Worm (Caenorhabditis elegans) whole organism, L4 larva: ENCODE results near the gene lido-18.

Experiments used
- D1046.2 ChIP-seq: fragments of 200-800 bp; sonication (Bioruptor generic); IDR thresholded peaks from 2 replicates; pipeline ENCODE4 v1.3.6; 2022; ENCODE audit warnings: missing genetic modification characterization, missing compliant biosample characterization
- F44E2.7 ChIP-seq: fragments of 200-800 bp; sonication (Bioruptor generic); IDR thresholded peaks from 2 replicates; pipeline ENCODE4 v2.1.2; 2022; ENCODE audit warnings: missing genetic modification characterization, missing compliant biosample characterization
- Y105C5A.15 ChIP-seq: fragments of 200-800 bp; sonication (Bioruptor generic); IDR thresholded peaks from 2 replicates; pipeline ENCODE4 v1.3.6; 2022; ENCODE audit warnings: missing genetic modification characterization, missing compliant biosample characterization
- ZK337.2 ChIP-seq: fragments of 200-800 bp; sonication (Bioruptor generic); IDR thresholded peaks from 2 replicates; pipeline ENCODE4 v1.3.6; 2022; ENCODE audit warnings: missing genetic modification reagents, missing genetic modification characterization, missing compliant biosample characterization
- aha-1 ChIP-seq: fragments of 150-350 bp; peaks from one replicate; lab custom pipeline; 2014; ENCODE audit warnings: missing biosample characterization, missing genetic modification characterization
- aly-2 ChIP-seq: sonication (generic microtip); optimal IDR thresholded peaks from 2 replicates; lab custom pipeline; 2018; ENCODE audit warnings: missing biosample characterization, missing genetic modification characterization
- ama-1 ChIP-seq: fragments of 150-350 bp; optimal IDR thresholded peaks from 2 replicates; lab custom pipeline; 2014; ENCODE audit warnings: inconsistent platforms, mixed read lengths
- attf-4 ChIP-seq: sonication (generic microtip); optimal IDR thresholded peaks from 3 replicates; lab custom pipeline; 2017; ENCODE audit warnings: missing biosample characterization, missing genetic modification characterization
- ceh-32 ChIP-seq: sonication (generic microtip); optimal IDR thresholded peaks from 2 replicates; lab custom pipeline; 2016; ENCODE audit warnings: mild to moderate bottlenecking, missing genetic modification characterization, missing compliant biosample characterization; ENCODE audit not compliant: poor library complexity
- ceh-44 ChIP-seq: fragments of 200-800 bp; sonication (Bioruptor generic); IDR thresholded peaks from 2 replicates; pipeline ENCODE4 v1.3.6; 2022; ENCODE audit warnings: missing genetic modification reagents, missing genetic modification characterization, missing compliant biosample characterization
- ces-1 ChIP-seq: fragments of 150-350 bp; sonication (generic microtip); optimal IDR thresholded peaks from 4 replicates; lab custom pipeline; 2014; ENCODE audit warnings: missing biosample characterization, missing genetic modification reagents, missing genetic modification characterization
- cey-2 ChIP-seq: sonication (generic microtip); optimal IDR thresholded peaks from 3 replicates; lab custom pipeline; 2017; ENCODE audit warnings: missing genetic modification characterization, mild to moderate bottlenecking, missing compliant biosample characterization, antibody characterized with exemption, borderline replicate concordance; ENCODE audit not compliant: insufficient read depth
- ctbp-1 ChIP-seq: fragments of 200-800 bp; sonication (Bioruptor generic); IDR thresholded peaks from 2 replicates; pipeline ENCODE4 v1.3.6; 2022; ENCODE audit warnings: missing genetic modification reagents, missing genetic modification characterization, missing compliant biosample characterization
- daf-12 ChIP-seq: fragments of 150-350 bp; optimal IDR thresholded peaks from 2 replicates; lab custom pipeline; 2014; ENCODE audit warnings: missing biosample characterization, missing genetic modification reagents, missing genetic modification characterization
- daf-16 ChIP-seq, 3 experiments: sonication (generic microtip); optimal IDR thresholded peaks; 2 replicates each; lab custom pipeline; 2016 to 2017; ENCODE audit warnings: missing genetic modification characterization in 3 of 3, missing genetic modification reagents in 3 of 3, mild to moderate bottlenecking in 2 of 3, missing compliant biosample characterization in 2 of 3, missing biosample characterization in 1 of 3, moderate library complexity in 1 of 3
- daf-8 ChIP-seq: fragments of 200-800 bp; sonication (Bioruptor generic); IDR thresholded peaks from 2 replicates; pipeline ENCODE4 v1.3.6; 2022; ENCODE audit warnings: missing genetic modification characterization, missing compliant biosample characterization
- dpl-1 ChIP-seq: fragments of 150-350 bp; optimal IDR thresholded peaks from 2 replicates; lab custom pipeline; 2014; ENCODE audit warnings: missing biosample characterization, missing genetic modification reagents, missing genetic modification characterization
- fkh-10 ChIP-seq: fragments of 150-350 bp; optimal IDR thresholded peaks from 2 replicates; lab custom pipeline; 2014; ENCODE audit warnings: missing biosample characterization, missing genetic modification reagents, missing genetic modification characterization
- fos-1 ChIP-seq: fragments of 150-350 bp; optimal IDR thresholded peaks from 2 replicates; lab custom pipeline; 2014; ENCODE audit warnings: missing biosample characterization, missing genetic modification characterization
- hif-1 ChIP-seq, 2 experiments: sonication (generic microtip); optimal IDR thresholded peaks; 2 replicates each; lab custom pipeline; 2016 to 2017; ENCODE audit warnings: missing compliant biosample characterization in 2 of 2, missing genetic modification characterization in 2 of 2, missing genetic modification reagents in 2 of 2, missing genotype in 2 of 2, mild to moderate bottlenecking in 1 of 2
- hlh-30 ChIP-seq: sonication (generic microtip); optimal IDR thresholded peaks from 2 replicates; lab custom pipeline; 2017; ENCODE audit warnings: antibody characterized with exemption, mild to moderate bottlenecking, missing genetic modification characterization, missing compliant biosample characterization; ENCODE audit not compliant: insufficient read depth
- hmg-1.1 ChIP-seq: fragments of 200-800 bp; sonication (Bioruptor generic); IDR thresholded peaks from 2 replicates; pipeline ENCODE4 v1.3.6; 2022; ENCODE audit warnings: missing genetic modification reagents, missing genetic modification characterization, missing compliant biosample characterization
- jun-1 ChIP-seq: fragments of 150-350 bp; optimal IDR thresholded peaks from 2 replicates; lab custom pipeline; 2014; ENCODE audit warnings: missing biosample characterization, missing genetic modification reagents, missing genetic modification characterization
- lin-1 ChIP-seq: fragments of 200-800 bp; sonication (Bioruptor generic); IDR thresholded peaks from 2 replicates; pipeline ENCODE4 v1.3.6; 2022; ENCODE audit warnings: missing genetic modification reagents, missing genetic modification characterization, missing compliant biosample characterization
- lin-39 ChIP-seq: fragments of 150-350 bp; optimal IDR thresholded peaks from 2 replicates; lab custom pipeline; 2014; ENCODE audit warnings: missing biosample characterization, missing genetic modification reagents, missing genetic modification characterization
- lsy-2 ChIP-seq, 2 experiments: fragments of 150-350 bp in 1 of 2; sonication (generic microtip) in 1 of 2; optimal IDR thresholded peaks; 2 replicates each; lab custom pipeline; 2014 to 2017; ENCODE audit warnings: missing biosample characterization in 2 of 2, missing genetic modification characterization in 2 of 2
- madf-5 ChIP-seq, 2 experiments: fragments of 200-800 bp; sonication (Bioruptor generic); IDR thresholded peaks; 2 replicates each; pipeline ENCODE4 v1.3.6; 2022; ENCODE audit warnings: missing compliant biosample characterization in 2 of 2, missing genetic modification characterization in 2 of 2
- mdt-29 ChIP-seq: fragments of 200-800 bp; sonication (Bioruptor generic); IDR thresholded peaks from 2 replicates; pipeline ENCODE4 v1.3.6; 2022; ENCODE audit warnings: missing genetic modification reagents, missing genetic modification characterization, missing compliant biosample characterization
- mes-2 ChIP-seq: sonication (generic microtip); optimal IDR thresholded peaks from 2 replicates; lab custom pipeline; 2016; ENCODE audit warnings: missing genotype, mild to moderate bottlenecking, missing genetic modification characterization, missing compliant biosample characterization; ENCODE audit not compliant: poor library complexity, severe bottlenecking
- mxl-3 ChIP-seq: fragments of 200-800 bp; sonication (Bioruptor generic); optimal IDR thresholded peaks from 2 replicates; lab custom pipeline; 2018; ENCODE audit warnings: mild to moderate bottlenecking, missing genetic modification characterization, missing compliant biosample characterization
- nhr-10 ChIP-seq: fragments of 150-350 bp; optimal IDR thresholded peaks from 2 replicates; lab custom pipeline; 2014; ENCODE audit warnings: missing biosample characterization, missing genetic modification characterization
- nhr-111 ChIP-seq: fragments of 200-800 bp; sonication (Bioruptor generic); optimal IDR thresholded peaks from 2 replicates; lab custom pipeline; 2018; ENCODE audit warnings: mild to moderate bottlenecking, missing genetic modification characterization, missing compliant biosample characterization
- nhr-237 ChIP-seq: sonication (generic microtip); optimal IDR thresholded peaks from 2 replicates; lab custom pipeline; 2017; ENCODE audit warnings: missing biosample characterization, missing genetic modification characterization
- nhr-48 ChIP-seq: sonication (generic microtip); optimal IDR thresholded peaks from 2 replicates; lab custom pipeline; 2016; ENCODE audit warnings: mild to moderate bottlenecking, missing genetic modification characterization, missing compliant biosample characterization
- pqm-1 ChIP-seq: sonication (generic microtip); optimal IDR thresholded peaks from 2 replicates; lab custom pipeline; 2017; ENCODE audit warnings: missing biosample characterization, missing genetic modification characterization
- saeg-2 ChIP-seq: fragments of 200-800 bp; sonication (Bioruptor generic); IDR thresholded peaks from 2 replicates; pipeline ENCODE4 v1.3.6; 2022; ENCODE audit warnings: missing genetic modification reagents, missing genetic modification characterization, missing compliant biosample characterization
- sdz-12 ChIP-seq: fragments of 200-800 bp; sonication (Bioruptor generic); optimal IDR thresholded peaks from 2 replicates; lab custom pipeline; 2018; ENCODE audit warnings: mild to moderate bottlenecking, missing genetic modification characterization, missing compliant biosample characterization
- skn-1 ChIP-seq: fragments of 150-350 bp; optimal IDR thresholded peaks from 2 replicates; lab custom pipeline; 2014; ENCODE audit warnings: missing biosample characterization, missing genetic modification characterization
- snpc-1.2 ChIP-seq: fragments of 200-800 bp; sonication (Bioruptor generic); IDR thresholded peaks from 2 replicates; pipeline ENCODE4 v1.3.6; 2022; ENCODE audit warnings: missing genetic modification reagents, missing genetic modification characterization, missing compliant biosample characterization
- spr-3 ChIP-seq: fragments of 200-800 bp; sonication (Bioruptor generic); optimal IDR thresholded peaks from 2 replicates; lab custom pipeline; 2018; ENCODE audit warnings: mild to moderate bottlenecking, missing genetic modification characterization, missing compliant biosample characterization
- tag-97 ChIP-seq: fragments of 200-800 bp; sonication (Bioruptor generic); IDR thresholded peaks from 2 replicates; pipeline ENCODE4 v1.3.6; 2022; ENCODE audit warnings: missing genetic modification characterization, missing compliant biosample characterization
- unc-130 ChIP-seq: sonication (generic microtip); optimal IDR thresholded peaks from 2 replicates; lab custom pipeline; 2016; ENCODE audit warnings: missing genetic modification reagents, missing genetic modification characterization, missing compliant biosample characterization
- unc-39 ChIP-seq: sonication (generic microtip); optimal IDR thresholded peaks from 2 replicates; lab custom pipeline; 2017; ENCODE audit warnings: missing biosample characterization, missing genetic modification characterization
- unc-62 ChIP-seq, 3 experiments: fragments of 150-350 bp in 1 of 3; sonication (generic microtip); optimal IDR thresholded peaks in 2 of 3; peaks in 1 of 3; 1 replicate in 1 of 3; 2 replicates in 2 of 3; lab custom pipeline; 2014 to 2017; ENCODE audit warnings: missing biosample characterization in 3 of 3, missing genetic modification characterization in 3 of 3, missing genetic modification reagents in 3 of 3, missing genotype in 1 of 3
- zip-11 ChIP-seq: fragments of 200-800 bp; sonication (Bioruptor generic); IDR thresholded peaks from 2 replicates; pipeline ENCODE4 v1.3.6; 2022; ENCODE audit warnings: missing genetic modification characterization, missing compliant biosample characterization
- zip-2 ChIP-seq: fragments of 150-350 bp; optimal IDR thresholded peaks from 2 replicates; lab custom pipeline; 2014; ENCODE audit warnings: missing biosample characterization, missing genetic modification characterization

Gene lido-18

DNA sequence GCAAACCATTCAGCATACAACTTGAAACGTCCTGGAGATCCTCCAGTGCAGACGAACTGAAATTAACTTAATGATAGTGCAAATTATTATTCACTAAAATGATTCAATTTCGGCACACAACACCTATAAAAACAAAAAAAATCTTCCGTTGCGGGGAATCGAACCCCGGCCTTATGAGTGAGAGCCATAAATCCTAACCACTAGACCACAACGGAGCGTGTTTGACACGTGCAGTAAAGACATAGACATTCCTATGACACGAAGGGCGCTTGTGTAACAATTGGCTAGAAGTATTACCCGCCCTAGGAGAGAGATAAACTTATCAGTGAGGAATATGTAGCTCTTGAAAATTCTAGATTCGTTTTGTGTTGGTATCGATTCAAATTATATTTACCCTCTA is 20.1 kb upstream of the lido-18 start (continued):
- TF ChIP-seq zip-2 = no peak
- TF ChIP-seq ZK337.2 (GFP tag; lab: Robert Waterston, UW) = no peak
- peak; percentile 62 for TF ChIP-seq snpc-1.2 (GFP tag; lab: Robert Waterston, UW)
- no peak for TF ChIP-seq nhr-10 (tag; lab: Kevin White, UChicago)
- no peak for TF ChIP-seq daf-8
- TF ChIP-seq attf-4 (tag; lab: Kevin White, UChicago) = no peak
- peak; percentile 73; the same call in 1 of the 2 replicates for TF ChIP-seq lin-1 (GFP tag; lab: Robert Waterston, UW)
- no peak for TF ChIP-seq fos-1 (tag; lab: Kevin White, UChicago)
- no peak for TF ChIP-seq cey-2 (tag; lab: Kevin White, UChicago)
- TF ChIP-seq skn-1 (tag; lab: Kevin White, UChicago) = no peak
- TF ChIP-seq F44E2.7 (GFP tag; lab: Robert Waterston, UW) = no peak
- TF ChIP-seq hif-1 (tag; optimal IDR thresholded peaks at IDR 0.05; lab: Kevin White, UChicago) = peak in 1 of 2 experiments; percentile 39
- TF ChIP-seq unc-130 (GFP tag; lab: Kevin White, UChicago) = peak; percentile 69
- TF ChIP-seq ama-1 = no peak
- 0 out of 2 replicates have a peak, but pooled peaks have one; percentile 55 for TF ChIP-seq D1046.2 (GFP tag; lab: Robert Waterston, UW)
- TF ChIP-seq daf-12 = no peak
- no peak for TF ChIP-seq spr-3 (GFP tag; lab: Kevin White, UChicago)
- TF ChIP-seq nhr-111 (GFP tag; lab: Kevin White, UChicago) = no peak
- TF ChIP-seq mdt-29 (GFP tag; lab: Robert Waterston, UW) = 0 out of 2 replicates have a peak, but pooled peaks have one; percentile 6
- no peak for TF ChIP-seq aly-2 (tag; lab: Kevin White, UChicago)
- no peak for TF ChIP-seq daf-16 (GFP tag; optimal IDR thresholded peaks at IDR 0.05; lab: Kevin White, UChicago)
- no peak for TF ChIP-seq daf-16 (tag; optimal IDR thresholded peaks at IDR 0.05; lab: Kevin White, UChicago)
- TF ChIP-seq jun-1 (tag; lab: Kevin White, UChicago) = no peak
- peak; percentile 60; the same call in 1 of the 2 replicates for TF ChIP-seq ctbp-1 (GFP tag; lab: Robert Waterston, UW)
- TF ChIP-seq lin-39 (tag; lab: Kevin White, UChicago) = no peak
- peak; percentile 74 for TF ChIP-seq mxl-3 (GFP tag; lab: Kevin White, UChicago)
- TF ChIP-seq nhr-48 (tag; lab: Kevin White, UChicago) = peak; percentile 59
- peak; percentile 69 for TF ChIP-seq mes-2
- peak; percentile 65 for TF ChIP-seq hmg-1.1 (GFP tag; lab: Robert Waterston, UW)
- TF ChIP-seq pqm-1 (tag; lab: Kevin White, UChicago) = no peak
- no peak for TF ChIP-seq zip-11 (GFP tag; lab: Robert Waterston, UW)
- TF ChIP-seq ceh-44 (GFP tag; lab: Robert Waterston, UW) = 0 out of 2 replicates have a peak, but pooled peaks have one; percentile 55
- TF ChIP-seq tag-97 = no peak
- peak; percentile 3 for TF ChIP-seq dpl-1 (GFP tag; lab: Kevin White, UChicago)
- TF ChIP-seq madf-5 (GFP tag; IDR thresholded peaks at IDR 0.05; lab: Robert Waterston, UW) = 0 out of 4 replicates have a peak, but pooled peaks of 1 of the 2 experiments have one; percentile 70
- TF ChIP-seq ces-1 = no peak
- TF ChIP-seq saeg-2 (GFP tag; lab: Robert Waterston, UW) = no peak

DNA sequence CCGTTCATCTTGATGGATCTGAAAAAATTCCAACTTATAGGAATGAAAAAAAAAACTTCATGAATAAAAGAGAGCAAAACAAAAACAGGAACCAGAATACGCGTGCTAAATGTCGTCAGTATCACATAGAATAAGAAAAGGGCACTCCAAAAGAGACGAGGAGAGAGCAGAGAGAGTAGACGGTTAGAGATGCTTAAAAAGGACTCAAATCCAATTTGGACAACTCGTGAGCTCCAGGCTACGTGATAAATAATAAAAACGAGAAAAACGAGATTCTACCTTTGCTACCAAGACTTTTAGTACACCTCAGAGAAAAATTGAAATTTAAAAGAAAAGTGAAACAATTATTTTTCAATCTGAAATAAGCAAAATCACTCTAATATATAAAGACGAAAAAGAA is 19.0 kb upstream of the lido-18 start, which contains the start of gene upp-1:
Gene upp-1 (minus strand): TSS at position 18 of the 400 bp plus-strand sequence.
- peak; percentile 16 to 96 for TF ChIP-seq hif-1 (tag; optimal IDR thresholded peaks at IDR 0.05; lab: Kevin White, UChicago)
- TF ChIP-seq daf-16 (GFP tag; optimal IDR thresholded peaks at IDR 0.05; lab: Kevin White, UChicago) = no peak
- TF ChIP-seq daf-16 (tag; optimal IDR thresholded peaks at IDR 0.05; lab: Kevin White, UChicago) = no peak
- no peak for TF ChIP-seq ceh-32 (tag; lab: Kevin White, UChicago)
- TF ChIP-seq ctbp-1 (GFP tag; lab: Robert Waterston, UW) = peak; percentile 49; the same call in 1 of the 2 replicates
- TF ChIP-seq nhr-237 = no peak
- TF ChIP-seq hlh-30 (tag; lab: Kevin White, UChicago) = peak; percentile 57
- TF ChIP-seq unc-130 (GFP tag; lab: Kevin White, UChicago) = no peak
- TF ChIP-seq Y105C5A.15 (GFP tag; lab: Robert Waterston, UW) = no peak
- TF ChIP-seq attf-4 (tag; lab: Kevin White, UChicago) = no peak
- peak; percentile 100 for TF ChIP-seq aha-1 (tag; lab: Kevin White, UChicago)
- no peak for TF ChIP-seq unc-39
- TF ChIP-seq ces-1 = peak; percentile 20
- TF ChIP-seq sdz-12 (GFP tag; lab: Kevin White, UChicago) = no peak
- TF ChIP-seq cey-2 (tag; lab: Kevin White, UChicago) = no peak
- TF ChIP-seq lsy-2 (tag; optimal IDR thresholded peaks at IDR 0.05; lab: Kevin White, UChicago) = peak in 1 of 2 experiments; percentile 45
- peak; percentile 8 for TF ChIP-seq fkh-10 (GFP tag; lab: Kevin White, UChicago)
- TF ChIP-seq daf-8 = no peak
- peak in 1 of 2 experiments; percentile 56 for TF ChIP-seq unc-62 (GFP tag; optimal IDR thresholded peaks at IDR 0.05 in 1 of 2; lab: Kevin White, UChicago)
- no peak for TF ChIP-seq unc-62 (tag; optimal IDR thresholded peaks at IDR 0.05; lab: Kevin White, UChicago)
- no peak for TF ChIP-seq tag-97
- TF ChIP-seq, all 104 proteins: peak for 8
